Worm (Caenorhabditis elegans) whole organism, L2 larva: ENCODE results near the gene C25H3.10.

Source experiments
- C34F6.9 ChIP-seq: fragments of 150-350 bp; optimal IDR thresholded peaks from 2 replicates; lab custom pipeline; 2014; ENCODE audit warnings: missing biosample characterization, missing genetic modification characterization
- F13H6.1 ChIP-seq: sonication (generic microtip); optimal IDR thresholded peaks from 2 replicates; lab custom pipeline; 2016; ENCODE audit warnings: missing genetic modification characterization, missing compliant biosample characterization
- R02D3.7 ChIP-seq: fragments of 150-350 bp; optimal IDR thresholded peaks from 2 replicates; lab custom pipeline; 2014; ENCODE audit warnings: missing biosample characterization, missing genetic modification characterization
- Y55F3AM.14 ChIP-seq: fragments of 200-800 bp; sonication (Bioruptor generic); optimal IDR thresholded peaks from 2 replicates; lab custom pipeline; 2018; ENCODE audit warnings: mild to moderate bottlenecking, missing genetic modification characterization, missing compliant biosample characterization
- ZK546.5 ChIP-seq: sonication (generic microtip); optimal IDR thresholded peaks from 2 replicates; lab custom pipeline; 2017; ENCODE audit warnings: missing biosample characterization, missing genetic modification characterization
- alr-1 ChIP-seq: fragments of 150-350 bp; optimal IDR thresholded peaks from 2 replicates; lab custom pipeline; 2014; ENCODE audit warnings: missing biosample characterization, missing genetic modification characterization
- aly-2 ChIP-seq: fragments of 150-350 bp; optimal IDR thresholded peaks from 2 replicates; lab custom pipeline; 2014; ENCODE audit warnings: missing biosample characterization, missing genetic modification characterization
- ama-1 ChIP-seq: fragments of 150-350 bp; optimal IDR thresholded peaks from 2 replicates; lab custom pipeline; 2018; ENCODE audit warnings: inconsistent platforms
- blmp-1 ChIP-seq: sonication (generic microtip); optimal IDR thresholded peaks from 2 replicates; lab custom pipeline; 2017; ENCODE audit warnings: missing genetic modification characterization, mild to moderate bottlenecking, missing compliant biosample characterization, antibody characterized with exemption, moderate library complexity; ENCODE audit not compliant: insufficient read depth
- ceh-16 ChIP-seq: fragments of 150-350 bp; optimal IDR thresholded peaks from 2 replicates; lab custom pipeline; 2014; ENCODE audit warnings: missing biosample characterization, missing genetic modification characterization
- ceh-82 ChIP-seq: fragments of 150-350 bp; optimal IDR thresholded peaks from 2 replicates; lab custom pipeline; 2014; ENCODE audit warnings: missing biosample characterization, missing genetic modification characterization
- crh-2 ChIP-seq: sonication (generic microtip); optimal IDR thresholded peaks from 2 replicates; lab custom pipeline; 2017; ENCODE audit warnings: missing biosample characterization, missing genetic modification characterization
- dmd-4 ChIP-seq: sonication (generic microtip); optimal IDR thresholded peaks from 2 replicates; lab custom pipeline; 2017; ENCODE audit warnings: missing biosample characterization, missing genetic modification characterization
- egl-27 ChIP-seq: sonication (generic microtip); optimal IDR thresholded peaks from 3 replicates; lab custom pipeline; 2017; ENCODE audit warnings: missing biosample characterization, missing genetic modification reagents, missing genetic modification characterization
- elt-1 ChIP-seq: fragments of 150-350 bp; optimal IDR thresholded peaks from 2 replicates; lab custom pipeline; 2014; ENCODE audit warnings: missing biosample characterization, missing genetic modification characterization
- elt-3 ChIP-seq: sonication (generic microtip); optimal IDR thresholded peaks from 2 replicates; lab custom pipeline; 2017; ENCODE audit warnings: missing biosample characterization, missing genetic modification characterization
- fos-1 ChIP-seq: fragments of 150-350 bp; optimal IDR thresholded peaks from 2 replicates; lab custom pipeline; 2014; ENCODE audit warnings: missing biosample characterization, missing genetic modification characterization
- gmeb-1 ChIP-seq: fragments of 150-350 bp; optimal IDR thresholded peaks from 2 replicates; lab custom pipeline; 2014; ENCODE audit warnings: missing biosample characterization, missing genetic modification characterization
- lin-11 ChIP-seq: fragments of 150-350 bp; sonication (generic microtip); optimal IDR thresholded peaks from 2 replicates; lab custom pipeline; 2014; ENCODE audit warnings: missing biosample characterization, missing genetic modification characterization, inconsistent platforms, mixed read lengths
- lin-13 ChIP-seq: fragments of 150-350 bp; optimal IDR thresholded peaks from 2 replicates; lab custom pipeline; 2014; ENCODE audit warnings: missing biosample characterization, missing genetic modification reagents, missing genetic modification characterization
- lin-39 ChIP-seq: fragments of 150-350 bp; optimal IDR thresholded peaks from 2 replicates; lab custom pipeline; 2014; ENCODE audit warnings: missing biosample characterization, missing genetic modification reagents, missing genetic modification characterization
- lsy-2 ChIP-seq, 2 experiments: fragments of 150-350 bp in 1 of 2; sonication (generic microtip) in 1 of 2; optimal IDR thresholded peaks; 2 replicates each; lab custom pipeline; 2014 to 2017; ENCODE audit warnings: missing biosample characterization in 2 of 2, missing genetic modification characterization in 2 of 2
- mab-5 ChIP-seq: fragments of 150-350 bp; optimal IDR thresholded peaks from 2 replicates; lab custom pipeline; 2014; ENCODE audit warnings: missing biosample characterization, missing genetic modification characterization
- mbf-1 ChIP-seq: sonication (generic microtip); optimal IDR thresholded peaks from 2 replicates; lab custom pipeline; 2017; ENCODE audit warnings: missing biosample characterization, missing genetic modification characterization
- mdl-1 ChIP-seq, 2 experiments: fragments of 150-350 bp in 1 of 2; sonication (generic microtip) in 1 of 2; optimal IDR thresholded peaks; 2 replicates each; lab custom pipeline; 2017; ENCODE audit warnings: missing biosample characterization in 2 of 2, missing genetic modification characterization in 2 of 2
- nhr-10 ChIP-seq: sonication (generic microtip); optimal IDR thresholded peaks from 2 replicates; lab custom pipeline; 2017; ENCODE audit warnings: missing biosample characterization, missing genetic modification characterization
- nhr-11 ChIP-seq: fragments of 150-350 bp; optimal IDR thresholded peaks from 2 replicates; lab custom pipeline; 2014; ENCODE audit warnings: missing biosample characterization, missing genetic modification characterization
- nhr-12 ChIP-seq: fragments of 150-350 bp; optimal IDR thresholded peaks from 2 replicates; lab custom pipeline; 2014; ENCODE audit warnings: missing biosample characterization, missing genetic modification characterization
- nhr-129 ChIP-seq: fragments of 150-350 bp; optimal IDR thresholded peaks from 2 replicates; lab custom pipeline; 2014; ENCODE audit warnings: missing biosample characterization, missing genetic modification characterization
- nhr-21 ChIP-seq: fragments of 150-350 bp; optimal IDR thresholded peaks from 2 replicates; lab custom pipeline; 2014; ENCODE audit warnings: missing biosample characterization, missing genetic modification characterization
- nhr-23 ChIP-seq: fragments of 150-350 bp; optimal IDR thresholded peaks from 2 replicates; lab custom pipeline; 2014; ENCODE audit warnings: missing biosample characterization, missing genetic modification reagents, missing genetic modification characterization
- nhr-237 ChIP-seq: fragments of 150-350 bp; optimal IDR thresholded peaks from 2 replicates; lab custom pipeline; 2014; ENCODE audit warnings: missing biosample characterization, missing genetic modification characterization
- nhr-25 ChIP-seq: fragments of 150-350 bp; sonication (generic microtip); optimal IDR thresholded peaks from 3 replicates; lab custom pipeline; 2014; ENCODE audit warnings: missing biosample characterization, missing genetic modification characterization
- nhr-6 ChIP-seq: fragments of 150-350 bp; optimal IDR thresholded peaks from 2 replicates; lab custom pipeline; 2014; ENCODE audit warnings: missing biosample characterization, missing genetic modification characterization
- nhr-77 ChIP-seq: fragments of 150-350 bp; optimal IDR thresholded peaks from 2 replicates; lab custom pipeline; 2014; ENCODE audit warnings: missing biosample characterization, missing genetic modification characterization
- peb-1 ChIP-seq: fragments of 150-350 bp; optimal IDR thresholded peaks from 2 replicates; lab custom pipeline; 2014; ENCODE audit warnings: missing biosample characterization, missing genetic modification characterization
- sem-4 ChIP-seq: fragments of 150-350 bp; optimal IDR thresholded peaks from 2 replicates; lab custom pipeline; 2014; ENCODE audit warnings: missing biosample characterization, missing genetic modification reagents, missing genetic modification characterization
- skn-1 ChIP-seq: sonication (generic microtip); optimal IDR thresholded peaks from 2 replicates; lab custom pipeline; 2017; ENCODE audit warnings: missing biosample characterization, missing genetic modification characterization
- sma-3 ChIP-seq: sonication (generic microtip); optimal IDR thresholded peaks from 2 replicates; lab custom pipeline; 2016; ENCODE audit warnings: missing genetic modification reagents, missing genetic modification characterization, missing compliant biosample characterization
- sma-9 ChIP-seq, 2 experiments: fragments of 150-350 bp in 1 of 2; sonication (generic microtip) in 1 of 2; optimal IDR thresholded peaks; 2 replicates each; lab custom pipeline; 2014 to 2016; ENCODE audit warnings: missing genetic modification characterization in 2 of 2, mild to moderate bottlenecking in 1 of 2, missing biosample characterization in 1 of 2, missing compliant biosample characterization in 1 of 2, missing genetic modification reagents in 1 of 2, moderate library complexity in 1 of 2
- snpc-4 ChIP-seq: fragments of 150-350 bp; optimal IDR thresholded peaks from 2 replicates; lab custom pipeline; 2014; ENCODE audit warnings: missing biosample characterization, missing genetic modification characterization
- unc-39 ChIP-seq: fragments of 150-350 bp; optimal IDR thresholded peaks from 2 replicates; lab custom pipeline; 2014; ENCODE audit warnings: missing biosample characterization, missing genetic modification characterization
- unc-55 ChIP-seq: fragments of 150-350 bp; sonication (generic microtip); optimal IDR thresholded peaks from 3 replicates; lab custom pipeline; 2014; ENCODE audit warnings: missing biosample characterization, missing genetic modification reagents, missing genetic modification characterization
- unc-62 ChIP-seq: fragments of 150-350 bp; optimal IDR thresholded peaks from 2 replicates; lab custom pipeline; 2014; ENCODE audit warnings: missing biosample characterization, missing genetic modification reagents, missing genetic modification characterization
- zag-1 ChIP-seq: fragments of 150-350 bp; optimal IDR thresholded peaks from 2 replicates; lab custom pipeline; 2014; ENCODE audit warnings: missing biosample characterization, missing genetic modification characterization
- ztf-1 ChIP-seq: fragments of 200-800 bp; sonication (Bioruptor generic); conservative IDR thresholded peaks from 2 replicates; pipeline ENCODE4 v1.3.6; 2022; ENCODE audit warnings: missing genetic modification characterization, missing compliant biosample characterization
- ztf-11 ChIP-seq: sonication (generic microtip); optimal IDR thresholded peaks from 2 replicates; lab custom pipeline; 2017; ENCODE audit warnings: missing biosample characterization, missing genetic modification characterization
- ztf-4 ChIP-seq: fragments of 150-350 bp; optimal IDR thresholded peaks from 2 replicates; lab custom pipeline; 2014; ENCODE audit warnings: missing biosample characterization, missing genetic modification characterization

The C25H3.10 gene

DNA sequence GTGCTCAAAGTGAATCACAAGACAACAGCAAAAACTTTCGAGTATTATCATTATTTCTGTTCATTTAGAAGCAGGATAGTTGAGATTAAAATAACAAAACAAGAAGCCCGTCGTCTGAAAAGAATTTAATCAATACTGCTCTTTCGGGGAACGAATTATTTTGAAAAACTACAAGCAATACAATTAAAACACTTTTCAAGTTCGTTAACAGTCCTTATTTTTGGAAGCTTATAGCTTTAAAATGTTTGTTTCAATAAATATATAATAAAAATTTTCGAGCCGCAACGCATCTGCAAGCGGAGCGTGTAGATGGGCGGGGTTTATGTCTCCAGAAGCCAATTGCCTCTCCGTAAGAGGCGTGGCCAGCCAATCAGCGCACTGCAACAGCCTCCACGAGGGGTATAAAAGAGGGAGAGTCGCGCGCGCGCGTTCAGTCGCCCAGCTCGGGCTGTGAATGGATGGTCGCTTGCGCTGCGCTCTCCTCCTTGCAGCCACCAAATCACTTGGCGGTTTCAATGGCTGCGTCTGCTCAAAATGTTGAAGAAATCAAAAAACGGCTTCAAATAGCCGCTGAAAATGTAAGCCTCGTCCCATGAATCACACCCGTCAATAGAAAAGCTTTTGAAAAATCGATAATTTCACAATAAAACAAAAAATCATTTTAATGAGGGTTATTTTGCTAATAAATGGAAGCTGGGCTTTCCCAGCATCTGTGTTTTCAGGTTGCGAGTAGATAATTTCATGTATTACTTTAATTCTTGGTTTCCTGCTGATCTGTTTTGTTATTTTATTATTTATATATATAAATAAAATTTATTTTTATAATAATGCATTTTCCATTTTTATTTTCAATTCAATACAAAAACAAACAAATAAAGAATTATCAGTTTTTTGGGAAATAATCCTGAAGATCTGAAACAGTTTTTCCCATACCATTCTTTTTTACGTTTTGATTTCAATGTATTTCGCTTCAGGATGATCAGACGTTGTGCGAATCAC lies 37.7 kb downstream of the C25H3.10 start, which contains the start of the genes ift-43 and mdt-26:
Gene ift-43, minus strand, starts transcription at position 51 of the 999 bp plus-strand sequence.
Gene mdt-26, plus strand, starts transcription at position 446 of the 999 bp plus-strand sequence.
- TF ChIP-seq snpc-4, result no peak
- TF ChIP-seq gmeb-1 (tag; lab: Kevin White, UChicago), result peak; percentile 57
- TF ChIP-seq lin-11 (tag; lab: Kevin White, UChicago), result peak; percentile 89
- no peak for TF ChIP-seq skn-1 (tag; lab: Kevin White, UChicago)
- TF ChIP-seq nhr-129 (tag; lab: Kevin White, UChicago), result peak; percentile 62
- TF ChIP-seq nhr-12 (tag; lab: Kevin White, UChicago), result no peak
- peak; percentile 81 for TF ChIP-seq egl-27
- TF ChIP-seq unc-55 (GFP tag; lab: Kevin White, UChicago), result peak; percentile 78
- TF ChIP-seq alr-1, result no peak
- no peak for TF ChIP-seq elt-3
- no peak for TF ChIP-seq peb-1 (tag; lab: Kevin White, UChicago)
- peak; percentile 81 for TF ChIP-seq lin-13 (GFP tag; lab: Kevin White, UChicago)
- TF ChIP-seq nhr-21 (tag; lab: Kevin White, UChicago), result peak; percentile 78
- TF ChIP-seq ZK546.5 (tag; lab: Kevin White, UChicago), result peak; percentile 3
- TF ChIP-seq ama-1 (lab: Kevin White, UChicago), result peak; percentile 100
- peak; percentile 67 for TF ChIP-seq sem-4 (tag; lab: Kevin White, UChicago)
- TF ChIP-seq ztf-1 (GFP tag; lab: Robert Waterston, UW), result no peak
- TF ChIP-seq mab-5 (tag; lab: Kevin White, UChicago), result peak; percentile 34
- TF ChIP-seq Y55F3AM.14 (GFP tag; lab: Kevin White, UChicago), result peak; percentile 6
- no peak for TF ChIP-seq unc-62 (GFP tag; lab: Kevin White, UChicago)
- TF ChIP-seq unc-39 (tag; lab: Kevin White, UChicago), result peak; percentile 8
- peak; percentile 53 for TF ChIP-seq fos-1 (tag; lab: Kevin White, UChicago)
- TF ChIP-seq nhr-11 (tag; lab: Kevin White, UChicago), result no peak
- peak; percentile 81 for TF ChIP-seq ceh-16
- TF ChIP-seq nhr-237 (tag; lab: Kevin White, UChicago), result peak; percentile 54
- TF ChIP-seq zag-1 (tag; lab: Kevin White, UChicago), result peak; percentile 61
- TF ChIP-seq sma-9 (GFP tag; optimal IDR thresholded peaks at IDR 0.05; lab: Kevin White, UChicago), result peak; percentile 75
- no peak for TF ChIP-seq sma-9 (tag; optimal IDR thresholded peaks at IDR 0.05; lab: Kevin White, UChicago)
- peak; percentile 72 for TF ChIP-seq nhr-10 (tag; lab: Kevin White, UChicago)
- peak; percentile 81 for TF ChIP-seq sma-3
- peak; percentile 80 for TF ChIP-seq crh-2
- TF ChIP-seq ztf-4 (tag; lab: Kevin White, UChicago), result peak; percentile 73
- TF ChIP-seq dmd-4 (tag; lab: Kevin White, UChicago), result no peak
- TF ChIP-seq nhr-77 (tag; lab: Kevin White, UChicago), result no peak
- peak; percentile 68 for TF ChIP-seq nhr-6 (tag; lab: Kevin White, UChicago)
- no peak for TF ChIP-seq elt-1 (tag; lab: Kevin White, UChicago)
- peak; percentile 78 to 88 for TF ChIP-seq lsy-2 (tag; optimal IDR thresholded peaks at IDR 0.05; lab: Kevin White, UChicago)
- TF ChIP-seq aly-2 (tag; lab: Kevin White, UChicago), result no peak
- no peak for TF ChIP-seq ztf-11
- TF ChIP-seq R02D3.7 (tag; lab: Kevin White, UChicago), result no peak
- no peak for TF ChIP-seq mbf-1 (tag; lab: Kevin White, UChicago)
- peak; percentile 20 for TF ChIP-seq blmp-1 (tag; lab: Kevin White, UChicago)
- TF ChIP-seq nhr-25 (tag; lab: Kevin White, UChicago), result peak; percentile 51
- TF ChIP-seq mdl-1 (tag; optimal IDR thresholded peaks at IDR 0.05; lab: Kevin White, UChicago), result peak; percentile 57 to 73
- no peak for TF ChIP-seq lin-39 (tag; lab: Kevin White, UChicago)
- no peak for TF ChIP-seq nhr-23 (tag; lab: Kevin White, UChicago)
- peak; percentile 85 for TF ChIP-seq F13H6.1 (tag; lab: Kevin White, UChicago)
- TF ChIP-seq ceh-82 (tag; lab: Kevin White, UChicago), result peak; percentile 9
- peak; percentile 50 for TF ChIP-seq C34F6.9 (tag; lab: Kevin White, UChicago)
